Fruit fly (Drosophila melanogaster): ENCODE measurements around the gene jp.
A peak's percentile ranks its signal among the peaks of the same experiment; 100 is the strongest.

Gene jp

DNA sequence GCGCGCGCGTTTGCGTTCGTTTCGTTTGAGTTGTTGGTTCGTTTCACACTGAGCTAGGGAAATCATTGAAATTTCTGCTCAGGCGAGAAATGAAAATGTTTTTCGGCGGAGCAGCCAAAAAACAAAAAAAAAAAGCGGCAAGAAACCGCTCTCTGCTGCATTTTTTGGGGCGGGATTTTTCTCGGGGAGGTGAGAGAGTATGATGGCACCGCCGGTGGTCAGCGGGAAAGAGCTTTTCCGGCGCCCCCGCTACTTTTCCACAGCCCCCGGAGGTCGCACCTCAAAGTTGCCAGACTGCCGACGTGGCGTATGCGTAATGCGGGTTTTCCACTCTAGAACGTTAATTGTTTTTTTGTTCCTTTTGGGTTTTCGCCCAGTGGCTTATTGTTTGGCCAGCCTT lies 1.2 kb downstream of the jp start, which contains the start of gene CG46468:
Gene CG46468, minus strand, starts transcription at position 52 of the 400 bp plus-strand sequence.
- no peak for TF ChIP-seq HLH106 (tag; optimal IDR thresholded peaks at IDR 0.05)
- TF ChIP-seq OdsH (GFP tag; optimal IDR thresholded peaks at IDR 0.05), result no peak
- TF ChIP-seq CG9705 (GFP tag; optimal IDR thresholded peaks at IDR 0.05), result no peak
- no peak for TF ChIP-seq foxo (GFP tag; optimal IDR thresholded peaks at IDR 0.05)
- no peak for TF ChIP-seq dsf (GFP tag; optimal IDR thresholded peaks at IDR 0.05; ENCODE audit: borderline replicate concordance)
- no peak for TF ChIP-seq pan (optimal IDR thresholded peaks at IDR 0.05)
- no peak for TF ChIP-seq Hr78 (GFP tag; optimal IDR thresholded peaks at IDR 0.05)
- TF ChIP-seq Rel (GFP tag; optimal IDR thresholded peaks at IDR 0.05), result no peak
- no peak for TF ChIP-seq Rel (tag; optimal IDR thresholded peaks at IDR 0.05)
- no peak for TF ChIP-seq sage (GFP tag; optimal IDR thresholded peaks at IDR 0.05)
- no peak for TF ChIP-seq N (GFP tag; optimal IDR thresholded peaks at IDR 0.05)
- no peak for TF ChIP-seq br (GFP tag; optimal IDR thresholded peaks at IDR 0.05)
- no peak for TF ChIP-seq Dfd (GFP tag; optimal IDR thresholded peaks at IDR 0.05)
- TF ChIP-seq jim (GFP tag; optimal IDR thresholded peaks at IDR 0.05), result no peak
- no peak for TF ChIP-seq fru (GFP tag; optimal IDR thresholded peaks at IDR 0.05)
- TF ChIP-seq ey (GFP tag; optimal IDR thresholded peaks at IDR 0.05), result no peak
- TF ChIP-seq CrebA (GFP tag; optimal IDR thresholded peaks at IDR 0.05; ENCODE audit: borderline replicate concordance), result no peak
- TF ChIP-seq Vsx2 (GFP tag; optimal IDR thresholded peaks at IDR 0.05; ENCODE audit: partially characterized antibody), result no peak
- TF ChIP-seq Abd-B (GFP tag; optimal IDR thresholded peaks at IDR 0.05), result no peak
- TF ChIP-seq Mio (GFP tag; optimal IDR thresholded peaks at IDR 0.05), result no peak

DNA sequence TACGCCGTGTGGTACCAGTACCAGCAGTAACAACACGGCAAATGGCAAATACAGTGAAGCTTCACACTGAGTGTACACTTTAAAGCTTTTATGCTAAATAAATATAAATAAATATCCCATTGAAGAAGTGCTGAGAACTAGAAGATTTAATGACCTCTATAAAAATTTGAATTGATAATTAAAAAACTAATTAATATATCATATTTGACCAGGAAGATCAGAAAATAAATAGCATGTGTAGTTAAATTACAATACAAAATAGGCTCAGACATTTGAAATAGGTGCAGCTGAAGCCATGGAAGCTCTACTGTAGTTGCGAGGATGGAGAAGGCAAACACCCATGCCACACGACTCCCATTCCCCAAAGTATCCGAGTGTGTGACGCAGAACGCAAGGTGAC lies 2.0 kb downstream of the jp start:
- TF ChIP-seq sv (GFP tag; optimal IDR thresholded peaks at IDR 0.05) (peak; percentile 8), Sp1 (GFP tag; optimal IDR thresholded peaks at IDR 0.05) (no peak), psq (GFP tag; optimal IDR thresholded peaks at IDR 0.05) (peak; percentile 1), ey (GFP tag; optimal IDR thresholded peaks at IDR 0.05) (peak; percentile 19), pan (optimal IDR thresholded peaks at IDR 0.05) (no peak), h (GFP tag; optimal IDR thresholded peaks at IDR 0.05) (peak; percentile 40), foxo (GFP tag; optimal IDR thresholded peaks at IDR 0.05) (peak in 1 of 2 experiments; percentile 43), rgr (GFP tag; optimal IDR thresholded peaks at IDR 0.05) (peak; percentile 31), HLH106 (tag; optimal IDR thresholded peaks at IDR 0.05) (peak; percentile 48), Dfd (GFP tag; optimal IDR thresholded peaks at IDR 0.05) (no peak)

DNA sequence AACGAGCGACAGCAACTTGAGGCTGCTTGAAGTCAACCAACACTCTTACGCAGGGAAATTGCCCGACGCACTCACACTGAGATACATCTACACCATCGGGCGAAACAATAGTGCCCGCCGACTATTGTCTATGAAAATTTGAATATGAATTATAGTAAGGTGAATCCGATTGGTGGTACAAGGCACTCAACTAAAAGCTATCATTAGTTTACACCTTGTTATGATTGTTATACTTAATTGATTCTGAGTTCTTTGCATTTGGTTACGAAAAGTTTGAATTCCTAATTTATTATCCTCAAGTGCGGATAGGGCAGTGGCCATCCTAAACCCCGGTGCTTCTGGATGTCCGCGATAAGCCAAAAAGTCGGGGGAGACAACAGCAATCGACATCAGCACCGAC lies 3.8 kb downstream of the jp start:
- TF ChIP-seq pan (optimal IDR thresholded peaks at IDR 0.05) (no peak), CG9705 (GFP tag; optimal IDR thresholded peaks at IDR 0.05) (no peak), jim (GFP tag; optimal IDR thresholded peaks at IDR 0.05) (no peak), ey (GFP tag; optimal IDR thresholded peaks at IDR 0.05) (no peak), CG32264 (GFP tag; optimal IDR thresholded peaks at IDR 0.05) (no peak), Jra (GFP tag; optimal IDR thresholded peaks at IDR 0.05) (no peak), dl (GFP tag; optimal IDR thresholded peaks at IDR 0.05; ENCODE audit: insufficient read depth in 1 of 2, partially characterized antibody in 2 of 2) (no peak), dmrt93B (GFP tag; optimal IDR thresholded peaks at IDR 0.05) (no peak), usp (GFP tag; optimal IDR thresholded peaks at IDR 0.05) (no peak), woc (GFP tag; optimal IDR thresholded peaks at IDR 0.05) (no peak), h (GFP tag; optimal IDR thresholded peaks at IDR 0.05) (no peak), Vsx2 (GFP tag; optimal IDR thresholded peaks at IDR 0.05; ENCODE audit: partially characterized antibody) (no peak), Sp1 (GFP tag; optimal IDR thresholded peaks at IDR 0.05) (no peak), psq (GFP tag; optimal IDR thresholded peaks at IDR 0.05) (no peak), foxo (GFP tag; optimal IDR thresholded peaks at IDR 0.05) (no peak), rgr (GFP tag; optimal IDR thresholded peaks at IDR 0.05) (no peak), Dfd (GFP tag; optimal IDR thresholded peaks at IDR 0.05) (no peak), CrebA (GFP tag; optimal IDR thresholded peaks at IDR 0.05; ENCODE audit: borderline replicate concordance) (no peak)

DNA sequence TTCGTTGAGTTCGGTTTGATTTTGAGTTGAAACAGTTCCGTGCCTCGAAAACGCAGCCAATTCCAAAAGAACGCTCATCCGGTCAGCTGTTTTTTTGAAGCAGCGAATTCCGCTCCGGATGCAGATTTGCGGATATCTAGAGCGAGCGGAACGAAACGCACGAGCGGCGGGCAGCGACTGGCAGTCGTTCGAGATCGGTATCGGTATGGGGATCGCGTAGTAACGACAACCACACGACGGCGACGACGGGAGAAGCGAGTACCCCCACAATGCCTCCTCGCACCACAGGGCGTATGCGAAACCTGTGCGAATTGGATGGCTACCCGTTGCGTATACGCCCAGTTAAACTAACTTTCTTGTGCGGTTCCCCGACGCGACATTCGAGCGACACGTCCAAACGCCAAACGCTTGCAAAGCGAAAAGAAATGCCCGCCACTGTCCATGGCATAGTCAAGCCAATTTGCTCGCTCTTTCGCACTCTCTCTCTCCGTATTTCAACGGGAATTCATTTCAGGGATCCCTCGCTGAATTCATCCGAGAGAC lies 6.4 kb downstream of the jp start:
- TF ChIP-seq brk (GFP tag; optimal IDR thresholded peaks at IDR 0.05), result no peak
- no peak for TF ChIP-seq Mio (GFP tag; optimal IDR thresholded peaks at IDR 0.05)
- no peak for TF ChIP-seq lola (GFP tag; optimal IDR thresholded peaks at IDR 0.05)
- TF ChIP-seq CG32264 (GFP tag; optimal IDR thresholded peaks at IDR 0.05), result no peak
- TF ChIP-seq Hr78 (GFP tag; optimal IDR thresholded peaks at IDR 0.05), result no peak
- no peak for TF ChIP-seq Hnf4 (GFP tag; optimal IDR thresholded peaks at IDR 0.05)

Data from whole organism, wandering third instar larva.